Fruit fly (Drosophila melanogaster): ENCODE measurements around the gene CG3323.

CG3323 gene

dm6 chrX:5286513-5286912 lies 19.0 kb downstream of the CG3323 start (continued):
- TF ChIP-seq unpg (GFP tag; optimal IDR thresholded peaks at IDR 0.05) (peak; percentile 16), CG10366 (GFP tag; IDR thresholded peaks at IDR 0.05) (peak; percentile 18; the same call in 1 of the 2 replicates), Fer1 (GFP tag; optimal IDR thresholded peaks at IDR 0.05) (peak; percentile 31), yki (optimal IDR thresholded peaks at IDR 0.05) (no peak), CG4424 (GFP tag; optimal IDR thresholded peaks at IDR 0.05) (peak; percentile 36), ind (GFP tag; optimal IDR thresholded peaks at IDR 0.05) (peak; percentile 22), Lpt (GFP tag; optimal IDR thresholded peaks at IDR 0.05) (no peak), CG10543 (GFP tag; optimal IDR thresholded peaks at IDR 0.05) (no peak), Dll (GFP tag; IDR thresholded peaks at IDR 0.05; ENCODE audit: partially characterized antibody) (no peak), BtbVII (GFP tag; optimal IDR thresholded peaks at IDR 0.05) (no peak), slbo (GFP tag; IDR thresholded peaks at IDR 0.05) (no peak; the same call in 1 of the 2 replicates), cato (GFP tag; optimal IDR thresholded peaks at IDR 0.05; ENCODE audit: borderline replicate concordance) (no peak), so (GFP tag; IDR thresholded peaks at IDR 0.05) (no peak), prd (optimal IDR thresholded peaks at IDR 0.05) (no peak), prd (GFP tag; IDR thresholded peaks at IDR 0.05) (no peak), sima (GFP tag; optimal IDR thresholded peaks at IDR 0.05) (no peak), Elba2 (GFP tag; optimal IDR thresholded peaks at IDR 0.05) (no peak), Camta (GFP tag; optimal IDR thresholded peaks at IDR 0.05) (no peak), lmd (GFP tag; IDR thresholded peaks at IDR 0.05) (0 out of 2 replicates have a peak, but pooled peaks have one; percentile 16), luna (GFP tag; optimal IDR thresholded peaks at IDR 0.05) (no peak), CG11247 (GFP tag; IDR thresholded peaks at IDR 0.05) (no peak), NfI (GFP tag; optimal IDR thresholded peaks at IDR 0.05) (no peak), Chrac-16 (GFP tag; optimal IDR thresholded peaks at IDR 0.05) (no peak), CG32772 (GFP tag; IDR thresholded peaks at IDR 0.05) (no peak), esg (GFP tag; conservative IDR thresholded peaks at IDR 0.05) (0 out of 2 replicates have a peak, but pooled peaks have one; percentile 6), row (GFP tag; IDR thresholded peaks at IDR 0.05) (peak; percentile 57), Nf-YC (tag; optimal IDR thresholded peaks at IDR 0.05) (no peak), Neu2 (GFP tag; optimal IDR thresholded peaks at IDR 0.05; ENCODE audit: borderline replicate concordance) (no peak), Sox102F (GFP tag; optimal IDR thresholded peaks at IDR 0.05) (peak; percentile 3), PHDP (tag; optimal IDR thresholded peaks at IDR 0.05) (no peak), C15 (GFP tag; IDR thresholded peaks at IDR 0.05) (0 out of 3 replicates have a peak, but pooled peaks have one; percentile 5), Xbp1 (GFP tag; optimal IDR thresholded peaks at IDR 0.05) (no peak), kay (GFP tag; optimal IDR thresholded peaks at IDR 0.05) (no peak), Bdp1 (GFP tag; optimal IDR thresholded peaks at IDR 0.05) (no peak), CG9609 (GFP tag; optimal IDR thresholded peaks at IDR 0.05) (no peak), CG4820 (GFP tag; optimal IDR thresholded peaks at IDR 0.05) (peak; percentile 17), grau (tag; optimal IDR thresholded peaks at IDR 0.05) (peak; percentile 15), lola (GFP tag; optimal IDR thresholded peaks at IDR 0.05) (no peak), CG2712 (tag; optimal IDR thresholded peaks at IDR 0.05) (peak; percentile 7), ftz-f1 (GFP tag; optimal IDR thresholded peaks at IDR 0.05) (no peak), pan (optimal IDR thresholded peaks at IDR 0.05) (no peak), pan (GFP tag; optimal IDR thresholded peaks at IDR 0.05 in 1 of 2, IDR thresholded peaks at IDR 0.05 in 1 of 2) (peak in 1 of 2 experiments; percentile 18), CG4360 (GFP tag; IDR thresholded peaks at IDR 0.05) (no peak), dimm (GFP tag; IDR thresholded peaks at IDR 0.05) (no peak), az2 (GFP tag; optimal IDR thresholded peaks at IDR 0.05) (no peak), croc (GFP tag; conservative IDR thresholded peaks at IDR 0.05) (no peak), sna (GFP tag; IDR thresholded peaks at IDR 0.05; ENCODE audit: partially characterized antibody) (no peak), Dek (tag; optimal IDR thresholded peaks at IDR 0.05) (no peak), sens (GFP tag) (peak; percentile 17), psq (GFP tag; optimal IDR thresholded peaks at IDR 0.05) (no peak), vvl (GFP tag; IDR thresholded peaks at IDR 0.05) (peak; percentile 46), Hey (tag; optimal IDR thresholded peaks at IDR 0.05) (no peak), crol (GFP tag; IDR thresholded peaks at IDR 0.05) (0 out of 2 replicates have a peak, but pooled peaks have one; percentile 7)
